Fruit fly (Drosophila melanogaster) whole organism, adult: ENCODE results near the gene CG2076.

Source experiments
- CG12768 ChIP-seq: fragments of 200-800 bp; sonication (Bioruptor generic); optimal IDR thresholded peaks from 2 replicates; lab custom pipeline; 2017; ENCODE audit warnings: missing biosample characterization, missing genetic modification characterization, mild to moderate bottlenecking, moderate library complexity, missing genetic modification reagents
- Crg-1 ChIP-seq: fragments of 200-800 bp; sonication (Bioruptor generic); optimal IDR thresholded peaks from 2 replicates; lab custom pipeline; 2016; ENCODE audit warnings: missing biosample characterization, missing genetic modification characterization
- Mnt ChIP-seq: fragments of 200-800 bp; sonication (Bioruptor generic); optimal IDR thresholded peaks from 2 replicates; lab custom pipeline; 2016; ENCODE audit warnings: missing biosample characterization, mild to moderate bottlenecking, missing genetic modification characterization

DNA sequence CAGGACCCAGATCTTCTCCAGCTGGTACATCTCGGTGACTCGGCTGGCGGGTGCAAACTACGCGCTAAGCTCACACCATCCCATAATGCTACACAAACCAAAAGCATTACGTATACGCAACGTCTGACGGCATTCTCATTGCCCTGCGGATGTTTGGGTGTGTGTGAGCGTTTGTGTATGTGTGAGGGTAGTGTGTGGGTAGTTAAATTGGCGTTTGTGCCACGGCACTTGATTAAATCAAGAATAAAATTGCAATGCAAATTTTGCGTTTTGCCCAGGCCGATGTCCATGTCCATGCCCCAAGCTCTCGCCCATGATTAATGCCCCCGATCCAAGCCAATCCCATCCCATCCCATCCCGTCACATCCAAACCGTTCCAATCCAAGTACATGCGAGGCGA lies 36.6 kb upstream of the CG2076 start, which contains the start of gene CG1552:
- TF ChIP-seq CG12768 (GFP tag; lab: Kevin White, UChicago) (no peak), Crg-1 (GFP tag; lab: Kevin White, UChicago) (no peak), Mnt (GFP tag; lab: Kevin White, UChicago) (no peak)
